Fruit fly (Drosophila melanogaster): ENCODE data around the gene CG11693.

DNA sequence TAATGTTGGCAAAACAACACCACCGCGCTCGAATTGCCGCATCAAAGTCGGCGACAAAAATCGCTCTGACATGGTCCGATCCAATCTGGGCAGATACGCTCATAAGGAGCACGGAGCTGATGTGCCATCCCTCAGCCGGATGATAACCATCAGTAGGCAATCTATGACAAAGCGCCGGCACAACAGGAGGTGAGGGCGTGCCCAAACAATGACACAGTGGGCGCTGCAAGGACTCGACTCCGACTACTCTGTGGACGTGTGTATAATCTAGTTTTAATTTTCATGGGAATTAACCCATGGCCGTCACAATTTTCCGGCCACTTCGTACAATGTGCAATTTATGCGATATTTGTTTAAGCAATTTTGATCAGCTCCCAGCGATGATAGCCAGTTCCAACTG is 35.5 kb downstream of the CG11693 start:
- TF ChIP-seq Myc (optimal IDR thresholded peaks at IDR 0.05) (no peak), Sin3A (optimal IDR thresholded peaks at IDR 0.05) (no peak), h (optimal IDR thresholded peaks at IDR 0.05) (no peak)

All from Kc167 (cell line).